Fruit fly (Drosophila melanogaster): ENCODE measurements around the gene Sfp24Bd.
A peak's percentile ranks its signal among the peaks of the same experiment; 100 is the strongest.

The Sfp24Bd gene

dm6 chr2L:3675770-3676169 is 6.8 kb upstream of the Sfp24Bd start:
- TF ChIP-seq svp (GFP tag) = peak; percentile 29
- no peak for TF ChIP-seq cyc (GFP tag; optimal IDR thresholded peaks at IDR 0.05)

dm6 chr2L:3670481-3670880 is 1.5 kb upstream of the Sfp24Bd start, which contains the start of gene Sfp24Bc:
Gene Sfp24Bc, minus strand, starts transcription at chr2L:3670581.
- TF ChIP-seq ss (GFP tag; optimal IDR thresholded peaks at IDR 0.05) (no peak), CG3919 (GFP tag; optimal IDR thresholded peaks at IDR 0.05) (no peak), CG11762 (GFP tag; optimal IDR thresholded peaks at IDR 0.05; ENCODE audit: insufficient read depth) (no peak), CG6792 (GFP tag; optimal IDR thresholded peaks at IDR 0.05) (no peak), Gug (GFP tag; IDR thresholded peaks at IDR 0.05) (no peak), svp (GFP tag) (peak; percentile 40)

- TF ChIP-seq svp (GFP tag) = no peak
- no peak for TF ChIP-seq Sox14 (GFP tag; optimal IDR thresholded peaks at IDR 0.05)
Observed at dm6 chr2L:3669675-3670074, 741 bp upstream of the Sfp24Bd start, which contains the start of gene Sfp24Bb. Gene Sfp24Bb, minus strand, starts transcription at chr2L:3669775.

DNA sequence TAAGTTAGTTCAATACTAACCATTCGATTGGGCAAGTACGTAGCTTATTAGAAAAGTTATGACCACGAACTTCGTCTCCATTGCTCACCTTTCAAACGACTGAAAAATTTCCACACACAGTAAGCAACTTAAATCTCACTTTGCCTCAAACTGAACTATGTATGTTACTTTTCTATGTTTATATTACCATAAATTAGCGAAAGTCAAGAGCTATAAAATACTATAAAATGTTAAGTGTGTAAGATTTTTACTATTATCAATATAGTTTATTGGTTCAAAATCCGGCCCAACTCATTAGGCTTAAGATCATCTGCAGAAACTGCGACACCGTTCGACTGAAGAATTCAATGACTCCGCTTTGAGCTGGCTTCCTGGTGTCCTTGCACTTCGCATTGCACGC is 483 bp downstream of the Sfp24Bd start, which contains the start of gene Sfp24Ba:
Sfp24Ba (minus strand) TSS at position 101 of the 400 bp plus-strand sequence.
- TF ChIP-seq cyc (GFP tag; optimal IDR thresholded peaks at IDR 0.05) = no peak
- TF ChIP-seq fd59A (GFP tag; optimal IDR thresholded peaks at IDR 0.05) = no peak
- no peak for TF ChIP-seq Eip93F (GFP tag; optimal IDR thresholded peaks at IDR 0.05)
- TF ChIP-seq CG34406 (GFP tag; optimal IDR thresholded peaks at IDR 0.05) = no peak

DNA sequence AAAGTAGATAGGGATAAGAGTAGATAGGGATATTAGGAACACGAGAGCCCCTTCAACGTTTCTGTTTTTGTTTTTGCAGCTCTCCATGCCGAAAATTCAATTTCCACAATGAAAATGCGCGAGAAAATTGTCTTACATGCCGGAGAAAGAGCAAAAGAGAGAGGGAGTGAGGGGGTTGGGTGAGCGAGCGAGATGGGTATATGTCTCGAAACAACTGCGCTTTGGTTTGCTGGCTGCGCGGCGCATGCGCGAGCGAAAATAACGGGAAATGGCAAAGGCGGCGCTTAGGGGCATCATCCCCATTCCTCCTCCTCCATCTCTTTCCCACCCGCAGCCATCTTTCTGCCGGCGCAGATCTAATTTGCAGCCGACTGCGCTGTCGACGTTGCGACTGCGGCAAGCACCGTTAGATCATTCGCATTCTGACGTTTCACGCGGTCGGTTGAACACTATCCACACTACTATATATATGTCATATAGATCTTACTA is 6.6 kb downstream of the Sfp24Bd start, which contains the start of gene Drgx:
Drgx (plus strand) TSS at position 439 of the 489 bp plus-strand sequence.
- no peak for TF ChIP-seq pdm3 (GFP tag; optimal IDR thresholded peaks at IDR 0.05)
- TF ChIP-seq salr (GFP tag; optimal IDR thresholded peaks at IDR 0.05) = no peak
- no peak for TF ChIP-seq Sox14 (GFP tag; optimal IDR thresholded peaks at IDR 0.05)
- no peak for TF ChIP-seq net (GFP tag; optimal IDR thresholded peaks at IDR 0.05)
- 0 out of 3 replicates have a peak, but pooled peaks have one; percentile 11 for TF ChIP-seq CG6163 (GFP tag; IDR thresholded peaks at IDR 0.05)
- no peak for TF ChIP-seq Sox15 (GFP tag; optimal IDR thresholded peaks at IDR 0.05)

dm6 chr2L:3657349-3658142 is 11.4 kb downstream of the Sfp24Bd start:
- TF ChIP-seq fd85E (GFP tag; optimal IDR thresholded peaks at IDR 0.05) (no peak), Gug (GFP tag; IDR thresholded peaks at IDR 0.05) (0 out of 2 replicates have a peak, but pooled peaks have one; percentile 8), pdm3 (GFP tag; optimal IDR thresholded peaks at IDR 0.05) (no peak), CG8319 (GFP tag; optimal IDR thresholded peaks at IDR 0.05) (no peak), Met (GFP tag; optimal IDR thresholded peaks at IDR 0.05) (no peak), spab (GFP tag; optimal IDR thresholded peaks at IDR 0.05) (peak; percentile 3), CG6276 (GFP tag; optimal IDR thresholded peaks at IDR 0.05) (no peak), cyc (GFP tag; optimal IDR thresholded peaks at IDR 0.05) (peak; percentile 50), fkh (GFP tag; optimal IDR thresholded peaks at IDR 0.05) (peak; percentile 52), CG11902 (GFP tag; optimal IDR thresholded peaks at IDR 0.05) (no peak), Eip78C (GFP tag) (peak; percentile 60), CG15336 (GFP tag; IDR thresholded peaks at IDR 0.05) (peak; percentile 60), CG31627 (GFP tag; optimal IDR thresholded peaks at IDR 0.05) (peak; percentile 59), Hr39 (GFP tag; optimal IDR thresholded peaks at IDR 0.05) (peak; percentile 53), Sox14 (GFP tag; optimal IDR thresholded peaks at IDR 0.05) (no peak), CG4318 (GFP tag; optimal IDR thresholded peaks at IDR 0.05) (peak; percentile 0), CG1621 (tag; optimal IDR thresholded peaks at IDR 0.05) (no peak), topi (GFP tag; optimal IDR thresholded peaks at IDR 0.05) (peak; percentile 18), Ets96B (tag; optimal IDR thresholded peaks at IDR 0.05) (peak; percentile 22), Ets21C (GFP tag; optimal IDR thresholded peaks at IDR 0.05) (peak; percentile 1), CG6163 (GFP tag; IDR thresholded peaks at IDR 0.05) (0 out of 3 replicates have a peak, but pooled peaks have one; percentile 17), achi (GFP tag; optimal IDR thresholded peaks at IDR 0.05) (peak; percentile 13), eg (GFP tag; IDR thresholded peaks at IDR 0.05) (peak; percentile 68), esn (GFP tag; optimal IDR thresholded peaks at IDR 0.05) (peak; percentile 19), Eip75B (GFP tag; optimal IDR thresholded peaks at IDR 0.05) (no peak), dac (GFP tag; optimal IDR thresholded peaks at IDR 0.05) (no peak), CG3032 (tag; optimal IDR thresholded peaks at IDR 0.05) (peak; percentile 28), CG8119 (GFP tag; IDR thresholded peaks at IDR 0.05) (peak; percentile 75)
